Fruit fly (Drosophila melanogaster) whole organism, embryonic: Measurements from ENCODE around the gene CG31538.
A peak's percentile ranks its signal among the peaks of the same experiment; 100 is the strongest.

Source experiments
- CG10267 ChIP-seq: fragments of 200-800 bp; sonication (Bioruptor generic); optimal IDR thresholded peaks from 2 replicates; lab custom pipeline; 2018; ENCODE audit warnings: missing biosample characterization, mild to moderate bottlenecking, missing genetic modification characterization, moderate library complexity
- CG11456 ChIP-seq: fragments of 200-800 bp; sonication (Bioruptor generic); IDR thresholded peaks from 3 replicates; pipeline ENCODE4 v1.3.6; 2022; ENCODE audit warnings: missing biosample characterization, missing genetic modification characterization
- CG11696 ChIP-seq: fragments of 200-800 bp; sonication (Bioruptor generic); IDR thresholded peaks from 2 replicates; pipeline ENCODE4 v1.3.6; 2022; ENCODE audit warnings: missing biosample characterization, missing genetic modification characterization
- CG12071 ChIP-seq: fragments of 200-800 bp; sonication (Bioruptor generic); optimal IDR thresholded peaks from 3 replicates; lab custom pipeline; 2018; ENCODE audit warnings: missing biosample characterization, mild to moderate bottlenecking, missing genetic modification characterization
- CG12219 ChIP-seq: fragments of 200-800 bp; sonication (Bioruptor generic); optimal IDR thresholded peaks from 3 replicates; lab custom pipeline; 2018; ENCODE audit warnings: missing biosample characterization, mild to moderate bottlenecking, missing genetic modification characterization
- CG1233 ChIP-seq: fragments of 200-800 bp; sonication (Bioruptor generic); optimal IDR thresholded peaks from 4 replicates; lab custom pipeline; 2018; ENCODE audit warnings: missing biosample characterization, mild to moderate bottlenecking, missing genetic modification characterization
- CG14860 ChIP-seq: fragments of 200-800 bp; sonication (Bioruptor generic); IDR thresholded peaks from 3 replicates; pipeline ENCODE4 v1.3.6; 2022; ENCODE audit warnings: missing biosample characterization, missing genetic modification characterization; ENCODE audit not compliant: partially characterized antibody
- CG15601 ChIP-seq: fragments of 200-800 bp; sonication (Bioruptor generic); optimal IDR thresholded peaks from 3 replicates; lab custom pipeline; 2019; ENCODE audit warnings: missing biosample characterization, mild to moderate bottlenecking, missing genetic modification characterization, moderate library complexity
- CG15696 ChIP-seq: fragments of 200-800 bp; sonication (Bioruptor generic); optimal IDR thresholded peaks from 2 replicates; lab custom pipeline; 2019; ENCODE audit warnings: missing biosample characterization, mild to moderate bottlenecking, missing genetic modification characterization, moderate library complexity
- CG1603 ChIP-seq: fragments of 200-800 bp; sonication (Bioruptor generic); optimal IDR thresholded peaks from 2 replicates; lab custom pipeline; 2019; ENCODE audit warnings: missing biosample characterization, mild to moderate bottlenecking, missing genetic modification characterization, moderate library complexity
- CG17359 ChIP-seq: fragments of 200-800 bp; sonication (Bioruptor generic); optimal IDR thresholded peaks from 3 replicates; lab custom pipeline; 2018; ENCODE audit warnings: missing biosample characterization, mild to moderate bottlenecking, missing genetic modification characterization, moderate library complexity
- CG17802 ChIP-seq: fragments of 200-800 bp; sonication (Bioruptor generic); optimal IDR thresholded peaks from 2 replicates; lab custom pipeline; 2018; ENCODE audit warnings: missing biosample characterization, mild to moderate bottlenecking, missing genetic modification characterization, moderate library complexity
- CG18619 ChIP-seq: fragments of 200-800 bp; sonication (Bioruptor generic); optimal IDR thresholded peaks from 3 replicates; lab custom pipeline; 2017; ENCODE audit warnings: missing biosample characterization, mild to moderate bottlenecking, missing genetic modification characterization
- CG2129 ChIP-seq: fragments of 200-800 bp; sonication (Bioruptor generic); IDR thresholded peaks from 2 replicates; pipeline ENCODE4 v1.3.6; 2022; ENCODE audit warnings: missing biosample characterization, missing genetic modification characterization; ENCODE audit not compliant: partially characterized antibody
- CG31441 ChIP-seq: fragments of 200-800 bp; sonication (Bioruptor generic); IDR thresholded peaks from 2 replicates; pipeline ENCODE4 v1.3.6; 2022; ENCODE audit warnings: missing biosample characterization, missing genetic modification characterization
- CG32767 ChIP-seq: fragments of 200-800 bp; sonication (Bioruptor generic); IDR thresholded peaks from 2 replicates; pipeline ENCODE4 v1.3.6; 2022; ENCODE audit warnings: missing biosample characterization, missing genetic modification characterization
- CG33557 ChIP-seq: fragments of 200-800 bp; sonication (Bioruptor generic); optimal IDR thresholded peaks from 2 replicates; lab custom pipeline; 2019; ENCODE audit warnings: missing biosample characterization, mild to moderate bottlenecking, missing genetic modification characterization, moderate library complexity
- CG3838 ChIP-seq: fragments of 200-800 bp; sonication (Bioruptor generic); optimal IDR thresholded peaks from 3 replicates; lab custom pipeline; 2016; ENCODE audit warnings: missing biosample characterization, missing genetic modification characterization
- CG4328 ChIP-seq: fragments of 200-800 bp; sonication (Bioruptor generic); optimal IDR thresholded peaks from 3 replicates; lab custom pipeline; 2017; ENCODE audit warnings: missing biosample characterization, missing genetic modification reagents, missing genetic modification characterization
- CG4360 ChIP-seq: fragments of 200-800 bp; sonication (Bioruptor generic); IDR thresholded peaks from 2 replicates; pipeline ENCODE4 v1.3.6; 2022; ENCODE audit warnings: missing biosample characterization, missing genetic modification characterization
- CG4707 ChIP-seq: fragments of 200-800 bp; sonication (Bioruptor generic); optimal IDR thresholded peaks from 2 replicates; lab custom pipeline; 2018; ENCODE audit warnings: missing biosample characterization, mild to moderate bottlenecking, missing genetic modification characterization, moderate library complexity
- CG6683 ChIP-seq: fragments of 200-800 bp; sonication (Bioruptor generic); optimal IDR thresholded peaks from 2 replicates; lab custom pipeline; 2017; ENCODE audit warnings: missing biosample characterization, mild to moderate bottlenecking, missing genetic modification characterization, missing genetic modification reagents
- CG6689 ChIP-seq: fragments of 200-800 bp; sonication (Bioruptor generic); IDR thresholded peaks from 2 replicates; pipeline ENCODE4 v1.3.6; 2022; ENCODE audit warnings: missing biosample characterization, missing genetic modification characterization
- CG6813 ChIP-seq: fragments of 200-800 bp; sonication (Bioruptor generic); optimal IDR thresholded peaks from 2 replicates; lab custom pipeline; 2017; ENCODE audit warnings: missing biosample characterization, missing genetic modification characterization, mild to moderate bottlenecking, moderate library complexity, missing genetic modification reagents
- CG9727 ChIP-seq: fragments of 200-800 bp; sonication (Bioruptor generic); optimal IDR thresholded peaks from 3 replicates; lab custom pipeline; 2017; ENCODE audit warnings: missing biosample characterization, mild to moderate bottlenecking, missing genetic modification characterization
- HHEX ChIP-seq: fragments of 200-800 bp; sonication (Bioruptor generic); optimal IDR thresholded peaks from 3 replicates; lab custom pipeline; 2017; ENCODE audit warnings: missing biosample characterization, mild to moderate bottlenecking, missing genetic modification characterization, missing genetic modification reagents
- Hr51 ChIP-seq, 2 experiments: fragments of 200-800 bp; sonication (Bioruptor generic); optimal IDR thresholded peaks; 2 replicates in 1 of 2; 3 replicates in 1 of 2; lab custom pipeline; 2016 to 2018; ENCODE audit warnings: missing biosample characterization in 2 of 2, missing genetic modification characterization in 2 of 2, mild to moderate bottlenecking in 1 of 2, moderate library complexity in 1 of 2
- Lhr ChIP-seq: fragments of 200-800 bp; sonication (Bioruptor generic); optimal IDR thresholded peaks from 3 replicates; lab custom pipeline; 2017; ENCODE audit warnings: mild to moderate bottlenecking, missing biosample characterization, missing genetic modification reagents, missing genetic modification characterization
- Med ChIP-seq: fragments of 200-800 bp; sonication (Bioruptor generic); peaks from one replicate; lab custom pipeline; 2016; ENCODE audit warnings: missing biosample characterization, missing genetic modification characterization, mild to moderate bottlenecking, inconsistent platforms, moderate library complexity
- Mes4 ChIP-seq: fragments of 200-800 bp; sonication (Bioruptor generic); optimal IDR thresholded peaks from 2 replicates; lab custom pipeline; 2016; ENCODE audit warnings: missing biosample characterization, missing genetic modification characterization
- Nf-YB ChIP-seq: fragments of 200-800 bp; sonication (Bioruptor generic); optimal IDR thresholded peaks from 3 replicates; lab custom pipeline; 2019; ENCODE audit warnings: missing biosample characterization, mild to moderate bottlenecking, missing genetic modification characterization, moderate library complexity
- Nf-YC ChIP-seq: fragments of 200-800 bp; optimal IDR thresholded peaks from 3 replicates; lab custom pipeline; 2019; ENCODE audit warnings: missing biosample characterization, mild to moderate bottlenecking, missing genetic modification characterization, moderate library complexity
- Pdp1 ChIP-seq, 2 experiments: fragments of 200-800 bp; sonication (Bioruptor generic); optimal IDR thresholded peaks; 3 replicates each; lab custom pipeline; 2016; ENCODE audit warnings: missing biosample characterization in 2 of 2, missing genetic modification characterization in 2 of 2, mild to moderate bottlenecking in 1 of 2, moderate library complexity in 1 of 2
- Six4 ChIP-seq: fragments of 200-800 bp; sonication (Bioruptor generic); optimal IDR thresholded peaks from 2 replicates; lab custom pipeline; 2016; ENCODE audit warnings: missing biosample characterization, missing genetic modification characterization
- Spps ChIP-seq: fragments of 200-800 bp; sonication (Bioruptor generic); optimal IDR thresholded peaks from 2 replicates; lab custom pipeline; 2018; ENCODE audit warnings: missing biosample characterization, mild to moderate bottlenecking, missing genetic modification characterization
- chif ChIP-seq, 2 experiments: fragments of 200-800 bp; sonication (Bioruptor generic); optimal IDR thresholded peaks; 3 replicates each; lab custom pipeline; 2016; ENCODE audit warnings: missing biosample characterization in 2 of 2, missing genetic modification characterization in 2 of 2
- dmrt11E ChIP-seq: fragments of 200-800 bp; sonication (Bioruptor generic); optimal IDR thresholded peaks from 3 replicates; lab custom pipeline; 2018; ENCODE audit warnings: missing biosample characterization, mild to moderate bottlenecking, missing genetic modification characterization, moderate library complexity
- exex ChIP-seq: fragments of 200-800 bp; sonication (Bioruptor generic); optimal IDR thresholded peaks from 4 replicates; lab custom pipeline; 2018; ENCODE audit warnings: missing biosample characterization, mild to moderate bottlenecking, missing genetic modification characterization, moderate library complexity
- fd64A ChIP-seq: fragments of 200-800 bp; sonication (Bioruptor generic); optimal IDR thresholded peaks from 3 replicates; lab custom pipeline; 2018; ENCODE audit warnings: missing biosample characterization, mild to moderate bottlenecking, missing genetic modification characterization
- gcm ChIP-seq: fragments of 200-800 bp; sonication (Bioruptor generic); optimal IDR thresholded peaks from 2 replicates; lab custom pipeline; 2019; ENCODE audit warnings: missing biosample characterization, mild to moderate bottlenecking, missing genetic modification characterization, moderate library complexity
- gfzf ChIP-seq: fragments of 200-800 bp; sonication (Bioruptor generic); optimal IDR thresholded peaks from 2 replicates; lab custom pipeline; 2016; ENCODE audit warnings: missing biosample characterization, mild to moderate bottlenecking, missing genetic modification characterization, moderate library complexity
- gsb-n ChIP-seq: fragments of 200-800 bp; sonication (Bioruptor generic); optimal IDR thresholded peaks from 3 replicates; lab custom pipeline; 2018; ENCODE audit warnings: missing biosample characterization, mild to moderate bottlenecking, missing genetic modification characterization
- insv ChIP-seq, 2 experiments: fragments of 200-800 bp; sonication (Bioruptor generic); optimal IDR thresholded peaks; 3 replicates each; lab custom pipeline; 2016 to 2018; ENCODE audit warnings: missing biosample characterization in 2 of 2, missing genetic modification characterization in 2 of 2
- mirr ChIP-seq: fragments of 200-800 bp; sonication (Bioruptor generic); optimal IDR thresholded peaks from 3 replicates; lab custom pipeline; 2018; ENCODE audit warnings: missing biosample characterization, mild to moderate bottlenecking, missing genetic modification characterization
- org-1 ChIP-seq: fragments of 200-800 bp; sonication (Bioruptor generic); optimal IDR thresholded peaks from 2 replicates; lab custom pipeline; 2017; ENCODE audit warnings: missing biosample characterization, missing genetic modification characterization
- sens ChIP-seq: fragments of 200-800 bp; sonication (Bioruptor generic); peaks from one replicate; lab custom pipeline; 2016; ENCODE audit warnings: missing biosample characterization, missing genetic modification characterization
- tap ChIP-seq: fragments of 200-800 bp; optimal IDR thresholded peaks from 3 replicates; lab custom pipeline; 2019; ENCODE audit warnings: missing biosample characterization, mild to moderate bottlenecking, missing genetic modification characterization, moderate library complexity

Gene CG31538

DNA sequence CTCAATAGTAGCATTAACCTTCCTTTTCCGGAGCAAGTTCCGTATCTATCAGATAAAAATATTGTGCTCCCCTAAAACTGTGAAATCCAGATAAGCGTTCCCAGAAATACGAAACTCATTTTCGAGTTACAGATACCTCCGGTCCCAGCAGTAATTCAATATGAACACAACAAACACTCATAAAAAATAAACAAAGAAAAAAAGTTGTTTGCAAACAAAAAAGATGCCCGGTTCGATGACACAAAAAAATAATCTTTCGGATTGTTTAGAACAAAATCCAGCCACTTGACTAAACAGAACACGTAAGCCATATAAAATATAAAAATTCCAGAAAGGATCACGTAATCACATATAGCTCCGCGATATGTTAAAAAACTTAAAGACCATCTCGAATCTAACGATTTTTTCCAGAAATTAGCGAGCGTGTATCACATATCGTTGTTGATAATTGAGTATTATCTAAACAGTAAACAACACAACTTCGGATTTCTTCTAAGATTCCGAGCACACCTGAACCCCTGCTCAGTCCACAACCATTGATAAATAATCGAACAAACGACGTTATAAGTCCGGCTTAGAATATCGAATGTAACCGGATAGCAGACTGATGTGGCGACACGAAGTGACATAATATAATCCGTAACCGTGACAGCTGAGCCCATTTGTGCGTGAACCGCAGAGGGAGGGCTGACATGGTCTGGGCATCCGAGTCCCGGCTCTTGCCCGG is 41.6 kb upstream of the CG31538 start (continued):
- TF ChIP-seq gcm (GFP tag; lab: Kevin White, UChicago) (peak; percentile 54), CG18619 (GFP tag; lab: Kevin White, UChicago) (peak; percentile 39), tap (tag; lab: Kevin White, UChicago) (no peak), CG1233 (GFP tag; lab: Kevin White, UChicago) (peak; percentile 46), CG4328 (GFP tag; lab: Kevin White, UChicago) (peak; percentile 13), Lhr (GFP tag; lab: Kevin White, UChicago) (peak; percentile 56), CG15696 (peak; percentile 89), CG4707 (GFP tag; lab: Kevin White, UChicago) (peak; percentile 50), CG32767 (GFP tag; lab: Robert Waterston, UW) (no peak), Mes4 (peak; percentile 38), CG12219 (peak; percentile 3), CG4360 (peak; percentile 52; the same call in 1 of the 2 replicates), CG15601 (tag; lab: Kevin White, UChicago) (peak; percentile 77), CG6813 (GFP tag; lab: Kevin White, UChicago) (peak; percentile 72), gfzf (GFP tag; lab: Kevin White, UChicago) (no peak), CG1603 (tag; lab: Kevin White, UChicago) (peak; percentile 0), CG33557 (peak; percentile 78), fd64A (GFP tag; lab: Kevin White, UChicago) (peak; percentile 54), CG6683 (GFP tag; lab: Kevin White, UChicago) (no peak), Nf-YB (GFP tag; lab: Kevin White, UChicago) (peak; percentile 40), Hr51 (GFP tag; optimal IDR thresholded peaks at IDR 0.05; lab: Kevin White, UChicago) (peak in 1 of 2 experiments; percentile 10), org-1 (GFP tag; lab: Kevin White, UChicago) (peak; percentile 38), chif (GFP tag; optimal IDR thresholded peaks at IDR 0.05; lab: Kevin White, UChicago) (peak; percentile 6 to 59), CG17802 (tag; lab: Kevin White, UChicago) (no peak), Pdp1 (GFP tag; optimal IDR thresholded peaks at IDR 0.05; lab: Kevin White, UChicago) (peak in 1 of 2 experiments; percentile 43), sens (GFP tag; lab: Kevin White, UChicago) (peak; percentile 93), gsb-n (tag; lab: Kevin White, UChicago) (peak; percentile 53), insv (GFP tag; optimal IDR thresholded peaks at IDR 0.05; lab: Kevin White, UChicago) (peak in 1 of 2 experiments; percentile 3), Six4 (no peak), CG31441 (GFP tag; lab: Robert Waterston, UW) (peak; percentile 23; the same call in 1 of the 2 replicates), HHEX (peak; percentile 24), CG9727 (GFP tag; lab: Kevin White, UChicago) (peak; percentile 78), Med (GFP tag; lab: Kevin White, UChicago) (peak; percentile 48), CG11696 (0 out of 2 replicates have a peak, but pooled peaks have one; percentile 16), dmrt11E (tag; lab: Kevin White, UChicago) (peak; percentile 67), exex (tag; lab: Kevin White, UChicago) (peak; percentile 15), CG10267 (tag; lab: Kevin White, UChicago) (peak; percentile 42), CG11456 (GFP tag; lab: Robert Waterston, UW) (no peak), mirr (peak; percentile 4), Nf-YC (tag; lab: Kevin White, UChicago) (no peak), Spps (tag; lab: Kevin White, UChicago) (peak; percentile 14), CG12071 (GFP tag; lab: Kevin White, UChicago) (peak; percentile 18), CG17359 (tag; lab: Kevin White, UChicago) (peak; percentile 33), CG2129 (no peak), CG3838 (GFP tag; lab: Kevin White, UChicago) (peak; percentile 28), CG6689 (GFP tag; lab: Robert Waterston, UW) (0 out of 2 replicates have a peak, but pooled peaks have one; percentile 6), CG14860 (GFP tag; lab: Robert Waterston, UW) (no peak)
